Fruit fly (Drosophila melanogaster) whole organism, embryonic: ENCODE measurements around the gene Tango2.
A peak's percentile ranks its signal among the peaks of the same experiment; 100 is the strongest.

ENCODE experiments used
- Abd-B ChIP-seq: fragments of 200-800 bp; sonication (Bioruptor generic); optimal IDR thresholded peaks from 2 replicates; lab custom pipeline; 2018; ENCODE audit warnings: missing biosample characterization, mild to moderate bottlenecking, missing genetic modification characterization, moderate library complexity
- Asciz ChIP-seq: fragments of 200-800 bp; sonication (Bioruptor generic); optimal IDR thresholded peaks from 2 replicates; lab custom pipeline; 2017; ENCODE audit warnings: missing biosample characterization, mild to moderate bottlenecking, missing genetic modification characterization, missing genetic modification reagents
- B-H2 ChIP-seq: fragments of 200-800 bp; sonication (Bioruptor generic); optimal IDR thresholded peaks from 2 replicates; lab custom pipeline; 2018; ENCODE audit warnings: missing biosample characterization, mild to moderate bottlenecking, missing genetic modification characterization
- BEAF-32 ChIP-seq: fragments of 200-800 bp; sonication (Bioruptor generic); optimal IDR thresholded peaks from 3 replicates; lab custom pipeline; 2017; ENCODE audit warnings: missing biosample characterization, missing genetic modification characterization, mild to moderate bottlenecking, moderate library complexity, missing genetic modification reagents
- Bteb2 ChIP-seq: fragments of 200-800 bp; sonication (Bioruptor generic); optimal IDR thresholded peaks from 2 replicates; lab custom pipeline; 2016; ENCODE audit warnings: missing biosample characterization, missing genetic modification characterization
- CG10979 ChIP-seq: fragments of 200-800 bp; sonication (Bioruptor generic); optimal IDR thresholded peaks from 2 replicates; lab custom pipeline; 2018; ENCODE audit warnings: missing biosample characterization, mild to moderate bottlenecking, missing genetic modification characterization, moderate library complexity
- CG11085 ChIP-seq: fragments of 200-800 bp; sonication (Bioruptor generic); IDR thresholded peaks from 2 replicates; pipeline ENCODE4 v1.3.6; 2022; ENCODE audit warnings: missing biosample characterization, missing genetic modification characterization
- CG12391 ChIP-seq: fragments of 200-800 bp; sonication (Bioruptor generic); optimal IDR thresholded peaks from 3 replicates; lab custom pipeline; 2018; ENCODE audit warnings: missing biosample characterization, mild to moderate bottlenecking, missing genetic modification characterization, moderate library complexity
- CG12744 ChIP-seq: fragments of 200-800 bp; sonication (Bioruptor generic); optimal IDR thresholded peaks from 2 replicates; lab custom pipeline; 2016; ENCODE audit warnings: missing biosample characterization, missing genetic modification characterization
- CG14050 ChIP-seq: fragments of 200-800 bp; sonication (Bioruptor generic); IDR thresholded peaks from 3 replicates; pipeline ENCODE4 v1.3.6; 2022; ENCODE audit warnings: missing biosample characterization, missing genetic modification characterization
- CG14710 ChIP-seq: fragments of 200-800 bp; sonication (Bioruptor generic); optimal IDR thresholded peaks from 3 replicates; lab custom pipeline; 2019; ENCODE audit warnings: missing biosample characterization, mild to moderate bottlenecking, missing genetic modification characterization, moderate library complexity
- CG14860 ChIP-seq: fragments of 200-800 bp; sonication (Bioruptor generic); IDR thresholded peaks from 3 replicates; pipeline ENCODE4 v1.3.6; 2022; ENCODE audit warnings: missing biosample characterization, missing genetic modification characterization; ENCODE audit not compliant: partially characterized antibody
- CG15011 ChIP-seq: fragments of 200-800 bp; sonication (Bioruptor generic); optimal IDR thresholded peaks from 3 replicates; lab custom pipeline; 2018; ENCODE audit warnings: missing biosample characterization, mild to moderate bottlenecking, missing genetic modification characterization
- CG2875 ChIP-seq: fragments of 200-800 bp; sonication (Bioruptor generic); optimal IDR thresholded peaks from 2 replicates; lab custom pipeline; 2017; ENCODE audit warnings: missing biosample characterization, mild to moderate bottlenecking, missing genetic modification characterization, missing genetic modification reagents
- CG32772 ChIP-seq: fragments of 200-800 bp; sonication (Bioruptor generic); IDR thresholded peaks from 2 replicates; pipeline ENCODE4 v1.3.6; 2022; ENCODE audit warnings: missing biosample characterization, missing genetic modification characterization
- CG34376 ChIP-seq: fragments of 200-800 bp; sonication (Bioruptor generic); optimal IDR thresholded peaks from 2 replicates; lab custom pipeline; 2018; ENCODE audit warnings: missing biosample characterization, mild to moderate bottlenecking, missing genetic modification characterization
- CG3838 ChIP-seq: fragments of 200-800 bp; sonication (Bioruptor generic); optimal IDR thresholded peaks from 3 replicates; lab custom pipeline; 2016; ENCODE audit warnings: missing biosample characterization, missing genetic modification characterization
- CG7271 ChIP-seq: fragments of 200-800 bp; sonication (Bioruptor generic); optimal IDR thresholded peaks from 2 replicates; lab custom pipeline; 2018; ENCODE audit warnings: missing biosample characterization, mild to moderate bottlenecking, missing genetic modification characterization, moderate library complexity
- CG7786 ChIP-seq: fragments of 200-800 bp; sonication (Bioruptor generic); optimal IDR thresholded peaks from 2 replicates; lab custom pipeline; 2016; ENCODE audit warnings: missing biosample characterization, missing genetic modification characterization
- CG7839 ChIP-seq: fragments of 200-800 bp; sonication (Bioruptor generic); optimal IDR thresholded peaks from 3 replicates; lab custom pipeline; 2018; ENCODE audit warnings: missing biosample characterization, mild to moderate bottlenecking, missing genetic modification characterization, moderate library complexity
- CG8089 ChIP-seq: fragments of 200-800 bp; sonication (Bioruptor generic); optimal IDR thresholded peaks from 3 replicates; lab custom pipeline; 2016; ENCODE audit warnings: missing biosample characterization, missing genetic modification characterization
- CG9609 ChIP-seq: fragments of 200-800 bp; sonication (Bioruptor generic); optimal IDR thresholded peaks from 3 replicates; lab custom pipeline; 2016; ENCODE audit warnings: missing biosample characterization, missing genetic modification characterization
- CHES-1-like ChIP-seq: fragments of 200-800 bp; sonication (Bioruptor generic); optimal IDR thresholded peaks from 2 replicates; lab custom pipeline; 2016; ENCODE audit warnings: missing biosample characterization, missing genetic modification characterization
- HLH4C ChIP-seq: fragments of 200-800 bp; sonication (Bioruptor generic); IDR thresholded peaks from 3 replicates; pipeline ENCODE4 v1.3.6; 2022; ENCODE audit warnings: missing biosample characterization, missing genetic modification characterization; ENCODE audit not compliant: partially characterized antibody
- Hr3 ChIP-seq: fragments of 200-800 bp; sonication (Bioruptor generic); optimal IDR thresholded peaks from 3 replicates; lab custom pipeline; 2016; ENCODE audit warnings: missing biosample characterization, missing genetic modification characterization
- Hr51 ChIP-seq, 2 experiments: fragments of 200-800 bp; sonication (Bioruptor generic); optimal IDR thresholded peaks; 2 replicates in 1 of 2; 3 replicates in 1 of 2; lab custom pipeline; 2016 to 2018; ENCODE audit warnings: missing biosample characterization in 2 of 2, missing genetic modification characterization in 2 of 2, mild to moderate bottlenecking in 1 of 2, moderate library complexity in 1 of 2
- Max ChIP-seq: fragments of 200-800 bp; sonication (Bioruptor generic); optimal IDR thresholded peaks from 2 replicates; lab custom pipeline; 2016; ENCODE audit warnings: missing biosample characterization, mild to moderate bottlenecking, missing genetic modification characterization
- NC2α ChIP-seq: fragments of 200-800 bp; sonication (Bioruptor generic); optimal IDR thresholded peaks from 2 replicates; lab custom pipeline; 2016; ENCODE audit warnings: missing biosample characterization, missing genetic modification characterization
- NC2β ChIP-seq: fragments of 200-800 bp; sonication (Bioruptor generic); optimal IDR thresholded peaks from 2 replicates; lab custom pipeline; 2016; ENCODE audit warnings: missing biosample characterization, missing genetic modification characterization
- Sox100B ChIP-seq: fragments of 200-800 bp; sonication (Bioruptor generic); optimal IDR thresholded peaks from 3 replicates; lab custom pipeline; 2018; ENCODE audit warnings: missing biosample characterization, mild to moderate bottlenecking, missing genetic modification characterization
- Sry-β ChIP-seq: fragments of 200-800 bp; sonication (Bioruptor generic); optimal IDR thresholded peaks from 2 replicates; lab custom pipeline; 2018; ENCODE audit warnings: missing biosample characterization, mild to moderate bottlenecking, missing genetic modification characterization, moderate library complexity
- Usf ChIP-seq: fragments of 200-800 bp; sonication (Bioruptor generic); optimal IDR thresholded peaks from 2 replicates; lab custom pipeline; 2017; ENCODE audit warnings: missing genotype, missing biosample characterization, missing genetic modification characterization
- Xrp1 ChIP-seq: fragments of 200-800 bp; sonication (Bioruptor generic); IDR thresholded peaks from 2 replicates; pipeline ENCODE4 v1.3.6; 2022; ENCODE audit warnings: missing biosample characterization, missing genetic modification characterization
- fd102C ChIP-seq: fragments of 200-800 bp; sonication (Bioruptor generic); optimal IDR thresholded peaks from 2 replicates; lab custom pipeline; 2018; ENCODE audit warnings: missing biosample characterization, mild to moderate bottlenecking, missing genetic modification characterization, moderate library complexity
- gsb ChIP-seq: fragments of 200-800 bp; sonication (Bioruptor generic); IDR thresholded peaks from 2 replicates; pipeline ENCODE4 v1.3.6; 2022; ENCODE audit warnings: missing biosample characterization, missing genetic modification characterization
- lola ChIP-seq, 3 experiments: fragments of >200 bp in 2 of 3; fragments of 200-800 bp in 1 of 3; sonication (Bioruptor generic) in 1 of 3; optimal IDR thresholded peaks; 2 replicates each; lab custom pipeline; 2017 to 2019; ENCODE audit warnings: missing biosample characterization in 3 of 3, missing genetic modification characterization in 3 of 3, mild to moderate bottlenecking in 1 of 3, moderate library complexity in 1 of 3
- luna ChIP-seq: fragments of 200-800 bp; sonication (Bioruptor generic); optimal IDR thresholded peaks from 2 replicates; lab custom pipeline; 2016; ENCODE audit warnings: missing biosample characterization, missing genetic modification characterization
- maf-S ChIP-seq: fragments of 200-800 bp; sonication (Bioruptor generic); optimal IDR thresholded peaks from 2 replicates; lab custom pipeline; 2016; ENCODE audit warnings: missing biosample characterization, missing genetic modification characterization
- mirr ChIP-seq: fragments of 200-800 bp; sonication (Bioruptor generic); optimal IDR thresholded peaks from 3 replicates; lab custom pipeline; 2018; ENCODE audit warnings: missing biosample characterization, mild to moderate bottlenecking, missing genetic modification characterization
- nerfin-2 ChIP-seq: fragments of 200-800 bp; sonication (Bioruptor generic); IDR thresholded peaks from 2 replicates; pipeline ENCODE4 v1.3.6; 2022; ENCODE audit warnings: missing biosample characterization, missing genetic modification characterization; ENCODE audit not compliant: partially characterized antibody
- org-1 ChIP-seq: fragments of 200-800 bp; sonication (Bioruptor generic); optimal IDR thresholded peaks from 2 replicates; lab custom pipeline; 2017; ENCODE audit warnings: missing biosample characterization, missing genetic modification characterization
- pan ChIP-seq, 4 experiments: fragments of >200 bp in 3 of 4; fragments of 200-800 bp in 1 of 4; sonication (Bioruptor generic) in 1 of 4; optimal IDR thresholded peaks in 3 of 4; IDR thresholded peaks in 1 of 4; 2 replicates each; pipeline versions ENCODE4 v1.3.6 to Lab custom; 2017 to 2022; ENCODE audit warnings: missing biosample characterization in 2 of 4, missing genetic modification characterization in 2 of 4, mixed read lengths in 1 of 4
- rib ChIP-seq: fragments of 200-800 bp; sonication (Bioruptor generic); IDR thresholded peaks from 2 replicates; pipeline ENCODE4 v1.3.6; 2022; ENCODE audit warnings: missing biosample characterization, missing genetic modification characterization
- sim ChIP-seq: fragments of 200-800 bp; sonication (Bioruptor generic); IDR thresholded peaks from 2 replicates; pipeline ENCODE4 v1.3.6; 2022; ENCODE audit warnings: missing biosample characterization, missing genetic modification characterization
- unc-4 ChIP-seq: fragments of 200-800 bp; sonication (Bioruptor generic); IDR thresholded peaks from 2 replicates; pipeline ENCODE4 v1.3.6; 2022; ENCODE audit warnings: missing biosample characterization, missing genetic modification characterization; ENCODE audit not compliant: partially characterized antibody
- zf30C ChIP-seq: fragments of 200-800 bp; sonication (Bioruptor generic); optimal IDR thresholded peaks from 3 replicates; lab custom pipeline; 2018; ENCODE audit warnings: missing biosample characterization, mild to moderate bottlenecking, missing genetic modification characterization
- zfh1 ChIP-seq: fragments of 200-800 bp; sonication (Bioruptor generic); IDR thresholded peaks from 3 replicates; pipeline ENCODE4 v1.3.6; 2022; ENCODE audit warnings: missing biosample characterization, missing genetic modification characterization

Tango2 gene

DNA sequence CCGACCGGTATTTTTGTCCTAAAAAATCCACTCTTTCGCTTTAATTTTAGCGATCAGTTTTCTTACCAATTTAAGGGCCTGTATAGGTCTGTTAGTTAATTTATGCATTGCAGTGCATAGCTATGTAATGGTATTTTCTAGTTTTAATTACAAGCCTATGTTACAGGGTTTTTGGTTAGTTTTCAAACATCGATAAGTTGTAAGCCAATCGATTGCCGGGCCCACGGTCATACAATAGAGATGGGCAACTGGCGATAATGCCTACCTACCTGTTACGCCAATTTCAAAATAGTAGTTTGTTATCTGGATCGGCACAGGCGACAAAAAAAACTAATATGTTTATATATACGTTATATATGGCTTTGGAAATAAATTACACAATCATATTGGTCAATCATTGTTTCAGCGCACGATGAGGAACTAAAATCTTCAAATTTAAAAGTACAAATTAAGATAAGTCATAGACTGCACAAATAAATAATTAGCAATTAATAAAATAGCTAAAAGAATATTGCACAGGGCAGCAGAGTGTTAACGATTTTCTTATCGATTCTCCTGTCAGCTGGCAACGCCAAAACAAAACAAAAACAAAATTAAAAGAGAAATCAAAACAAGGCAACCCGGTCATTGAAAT lies at the start of gene Tango2, which contains the start of gene tth (continued):
- TF ChIP-seq CG34376 (peak; percentile 73), mirr (GFP tag; lab: Kevin White, UChicago) (no peak), Sry-β (peak; percentile 33), NC2α (peak; percentile 35), B-H2 (GFP tag; lab: Kevin White, UChicago) (peak; percentile 46), pan (optimal IDR thresholded peaks at IDR 0.05; lab: Kevin White, UChicago) (no peak), pan (GFP tag; optimal IDR thresholded peaks at IDR 0.05 in 1 of 2, IDR thresholded peaks at IDR 0.05 in 1 of 2) (peak in 1 of 2 experiments; percentile 78), Xrp1 (GFP tag; lab: Robert Waterston, UW) (peak; percentile 82), Sox100B (no peak), CG7839 (tag; lab: Kevin White, UChicago) (peak; percentile 80), CG14710 (peak; percentile 61), Hr51 (GFP tag; optimal IDR thresholded peaks at IDR 0.05; lab: Kevin White, UChicago) (peak; percentile 72 to 76), unc-4 (GFP tag; lab: Robert Waterston, UW) (peak; percentile 61; the same call in 1 of the 2 replicates), Max (GFP tag; lab: Kevin White, UChicago) (peak; percentile 70), HLH4C (GFP tag; lab: Robert Waterston, UW) (peak; percentile 52; the same call in 2 of the 3 replicates), CHES-1-like (GFP tag; lab: Kevin White, UChicago) (peak; percentile 66), Usf (GFP tag; lab: Kevin White, UChicago) (peak; percentile 38), maf-S (peak; percentile 44), CG10979 (tag; lab: Kevin White, UChicago) (peak; percentile 54), CG2875 (GFP tag; lab: Kevin White, UChicago) (peak; percentile 32), gsb (GFP tag; lab: Robert Waterston, UW) (peak; percentile 52), Hr3 (GFP tag; lab: Kevin White, UChicago) (peak; percentile 76), zfh1 (peak; percentile 74; the same call in 2 of the 3 replicates), CG7786 (peak; percentile 59), luna (no peak), CG32772 (GFP tag; lab: Robert Waterston, UW) (0 out of 2 replicates have a peak, but pooled peaks have one; percentile 39), nerfin-2 (GFP tag; lab: Robert Waterston, UW) (no peak), Bteb2 (peak; percentile 78), CG8089 (GFP tag; lab: Kevin White, UChicago) (peak; percentile 20), org-1 (GFP tag; lab: Kevin White, UChicago) (peak; percentile 59), lola (GFP tag; optimal IDR thresholded peaks at IDR 0.05; lab: Kevin White, UChicago) (peak in 1 of 3 experiments; percentile 49), CG9609 (GFP tag; lab: Kevin White, UChicago) (peak; percentile 49), sim (GFP tag; lab: Robert Waterston, UW) (no peak), CG7271 (tag; lab: Kevin White, UChicago) (no peak), rib (GFP tag; lab: Robert Waterston, UW) (peak; percentile 79), CG11085 (peak; percentile 26; the same call in 1 of the 2 replicates), CG14860 (GFP tag; lab: Robert Waterston, UW) (peak; percentile 63; the same call in 2 of the 3 replicates), CG14050 (peak; percentile 67), CG12391 (tag; lab: Kevin White, UChicago) (peak; percentile 83), CG12744 (GFP tag; lab: Kevin White, UChicago) (peak; percentile 45), fd102C (GFP tag; lab: Kevin White, UChicago) (no peak), NC2β (GFP tag; lab: Kevin White, UChicago) (peak; percentile 52), Asciz (GFP tag; lab: Kevin White, UChicago) (no peak), Abd-B (GFP tag; lab: Kevin White, UChicago) (peak; percentile 67), CG3838 (GFP tag; lab: Kevin White, UChicago) (peak; percentile 38), zf30C (GFP tag; lab: Kevin White, UChicago) (no peak), CG15011 (GFP tag; lab: Kevin White, UChicago) (no peak), BEAF-32 (GFP tag; lab: Kevin White, UChicago) (peak; percentile 80)
